Worm (Caenorhabditis elegans) whole organism, dauer: Measurements from ENCODE around the gene Y82E9BR.22.
"Not testable (repeated sequence)": the region's sequence is repeated elsewhere in the genome, so short reads cannot be mapped to it uniquely, and the experiment has no call there.

ENCODE experiments used
- unc-62 ChIP-seq: sonication (generic microtip); optimal IDR thresholded peaks from 2 replicates; lab custom pipeline; 2017; ENCODE audit warnings: missing biosample characterization, missing genetic modification reagents, missing genetic modification characterization

The Y82E9BR.22 gene

DNA sequence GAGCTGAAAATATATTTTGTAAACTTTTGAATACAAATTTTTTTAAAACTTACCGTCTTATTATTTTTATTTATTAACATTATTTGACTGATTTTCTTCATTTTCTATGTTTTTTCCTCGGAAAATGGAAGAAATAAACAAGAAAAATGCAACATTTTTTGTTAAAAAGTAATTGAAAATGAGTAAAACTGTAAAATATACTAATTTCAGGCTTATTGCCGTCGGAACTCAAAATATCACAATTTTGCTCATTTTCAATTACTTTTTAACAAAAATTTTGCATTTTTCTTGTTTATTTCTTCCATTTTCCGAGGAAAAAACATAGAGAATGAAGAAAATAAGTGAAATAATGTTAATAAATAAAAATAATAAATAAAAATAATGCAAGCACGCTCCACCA lies 33.5 kb downstream of the Y82E9BR.22 start, which contains the start of gene Y82E9BR.10:
Gene Y82E9BR.10 (minus strand): TSS at position 101 of the 400 bp plus-strand sequence.
- TF ChIP-seq unc-62 (GFP tag; lab: Kevin White, UChicago), result not testable (repeated sequence)

DNA sequence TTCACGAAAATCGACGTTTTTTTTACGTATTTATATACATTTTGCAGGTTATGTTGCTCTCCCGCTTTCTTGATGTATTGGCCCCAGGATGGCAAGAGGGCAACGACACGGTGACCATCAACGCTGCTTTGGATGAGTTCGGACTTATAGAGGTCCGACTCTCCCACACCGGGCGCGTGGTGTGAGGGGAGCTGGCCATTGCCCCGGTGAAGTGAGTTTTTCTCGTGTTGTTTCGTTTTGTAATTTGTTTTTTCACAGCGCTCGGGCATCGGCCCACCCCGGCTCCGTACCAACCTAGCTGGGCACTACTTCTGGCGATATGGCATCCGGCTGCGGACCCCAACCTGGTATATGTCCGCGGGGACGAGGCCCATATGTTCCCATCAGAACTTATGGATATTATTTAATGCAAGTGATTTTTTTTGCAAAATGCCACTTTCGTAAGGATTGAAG lies 34.7 kb downstream of the Y82E9BR.22 start, which contains the start of gene Y82E9BR.20:
Gene Y82E9BR.20 (plus strand): TSS at position 51 of the 453 bp plus-strand sequence.
- no peak for TF ChIP-seq unc-62 (GFP tag; lab: Kevin White, UChicago)

DNA sequence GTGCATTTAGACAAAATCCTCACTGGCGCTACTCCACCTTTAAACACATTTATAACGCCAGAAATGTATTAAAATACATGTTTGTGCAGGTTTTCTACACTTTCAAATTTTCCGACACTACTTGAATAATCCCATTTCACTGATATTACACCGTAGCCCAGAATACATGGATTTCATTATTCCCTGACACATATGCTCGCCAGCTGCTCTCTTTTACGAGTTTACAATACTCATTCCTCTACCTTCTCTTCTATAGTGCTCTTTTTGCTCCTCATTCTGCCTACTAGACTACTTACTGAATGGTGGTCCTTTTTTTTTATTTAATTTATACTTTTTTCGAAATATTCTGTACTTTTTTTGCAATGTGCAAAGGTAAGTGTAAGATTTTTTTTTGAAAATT lies 36.5 kb downstream of the Y82E9BR.22 start:
- no peak for TF ChIP-seq unc-62 (GFP tag; lab: Kevin White, UChicago)

DNA sequence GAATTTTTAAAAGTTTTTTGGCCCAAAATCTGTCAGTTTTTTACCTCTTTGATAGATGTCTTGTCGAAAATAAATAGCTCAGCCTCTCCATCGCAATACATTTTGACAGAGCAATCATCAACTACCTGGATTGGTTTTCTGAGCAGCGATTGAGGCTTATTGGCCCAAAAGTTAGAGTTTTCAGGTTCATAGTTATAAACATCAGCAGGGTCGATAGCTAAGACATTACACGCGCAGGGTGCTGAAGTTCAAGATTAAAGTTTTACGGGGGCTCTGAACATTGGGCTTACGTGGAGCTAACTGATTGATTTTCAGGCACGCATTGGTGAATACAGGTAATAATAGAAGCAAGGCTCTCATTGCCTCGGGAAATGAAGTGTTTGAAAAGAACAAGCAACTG lies 49.4 kb downstream of the Y82E9BR.22 start, which contains the start of gene Y82E9BR.9:
Gene Y82E9BR.9 (minus strand): TSS at position 101 of the 400 bp plus-strand sequence.
- no peak for TF ChIP-seq unc-62 (GFP tag; lab: Kevin White, UChicago)

DNA sequence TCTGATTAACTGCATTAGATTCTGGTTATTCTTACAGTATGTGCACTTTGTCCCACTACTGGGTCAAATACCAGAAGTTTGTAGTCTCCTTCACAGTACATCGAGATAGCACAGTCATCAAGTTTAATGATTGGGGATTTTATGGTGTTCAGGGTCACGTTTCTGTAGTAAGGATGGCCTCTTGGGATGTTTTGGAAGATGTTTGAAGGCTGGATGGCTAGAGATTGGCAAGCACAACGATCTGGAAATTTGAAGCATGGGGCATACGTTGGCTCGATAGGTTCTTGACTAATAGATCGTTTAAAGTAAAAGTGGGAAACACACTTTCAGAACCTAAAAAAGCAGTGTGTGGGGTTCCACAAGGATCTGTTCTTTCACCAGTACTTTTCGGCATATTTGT lies 51.1 kb downstream of the Y82E9BR.22 start, which contains the start of gene Y82E9BR.8:
Gene Y82E9BR.8 (minus strand): TSS at position 101 of the 400 bp plus-strand sequence.
- TF ChIP-seq unc-62 (GFP tag; lab: Kevin White, UChicago), result not testable (repeated sequence)
